Fruit fly (Drosophila melanogaster): ENCODE results near the gene CG2129.
A peak's percentile ranks its signal among the peaks of the same experiment; 100 is the strongest.

The CG2129 gene

dm6 chrX:8126149-8126548, 19.5 kb upstream of the CG2129 start:
- peak; percentile 9 for TF ChIP-seq sv (GFP tag; optimal IDR thresholded peaks at IDR 0.05)
- TF ChIP-seq ey (GFP tag; optimal IDR thresholded peaks at IDR 0.05), result no peak

dm6 chrX:8128133-8128532, 17.5 kb upstream of the CG2129 start:
- TF ChIP-seq Mio (GFP tag; optimal IDR thresholded peaks at IDR 0.05) (no peak), Abd-B (GFP tag; optimal IDR thresholded peaks at IDR 0.05) (no peak), HLH106 (tag; optimal IDR thresholded peaks at IDR 0.05) (no peak), brk (GFP tag; optimal IDR thresholded peaks at IDR 0.05) (no peak), sage (GFP tag; optimal IDR thresholded peaks at IDR 0.05) (no peak), CG32264 (GFP tag; optimal IDR thresholded peaks at IDR 0.05) (no peak)

dm6 chrX:8129204-8129997, 16.2 kb upstream of the CG2129 start, which contains the start of gene CG2116:
CG2116 (plus strand) TSS chrX:8129812.
- no peak for TF ChIP-seq CG9705 (GFP tag; optimal IDR thresholded peaks at IDR 0.05)
- TF ChIP-seq OdsH (GFP tag; optimal IDR thresholded peaks at IDR 0.05), result no peak
- no peak for TF ChIP-seq CrebA (GFP tag; optimal IDR thresholded peaks at IDR 0.05; ENCODE audit: borderline replicate concordance)
- no peak for TF ChIP-seq Rel (GFP tag; optimal IDR thresholded peaks at IDR 0.05)
- TF ChIP-seq Rel (tag; optimal IDR thresholded peaks at IDR 0.05), result no peak
- no peak for TF ChIP-seq rgr (GFP tag; optimal IDR thresholded peaks at IDR 0.05)
- peak; percentile 1 for TF ChIP-seq HLH106 (tag; optimal IDR thresholded peaks at IDR 0.05)
- TF ChIP-seq dl (GFP tag; optimal IDR thresholded peaks at IDR 0.05; ENCODE audit: insufficient read depth in 1 of 2, partially characterized antibody in 2 of 2), result no peak
- TF ChIP-seq Sp1 (GFP tag; optimal IDR thresholded peaks at IDR 0.05), result peak; percentile 13
- TF ChIP-seq lola (GFP tag; optimal IDR thresholded peaks at IDR 0.05), result no peak
- TF ChIP-seq h (GFP tag; optimal IDR thresholded peaks at IDR 0.05), result peak; percentile 3
- no peak for TF ChIP-seq Jra (GFP tag; optimal IDR thresholded peaks at IDR 0.05)
- peak; percentile 1 for TF ChIP-seq Myc (optimal IDR thresholded peaks at IDR 0.05)

- TF ChIP-seq foxo (GFP tag; optimal IDR thresholded peaks at IDR 0.05) (peak in 1 of 2 experiments; percentile 81), dsf (GFP tag; optimal IDR thresholded peaks at IDR 0.05; ENCODE audit: borderline replicate concordance) (no peak), Sp1 (GFP tag; optimal IDR thresholded peaks at IDR 0.05) (peak; percentile 54), br (GFP tag; optimal IDR thresholded peaks at IDR 0.05) (peak; percentile 60), psq (GFP tag; optimal IDR thresholded peaks at IDR 0.05) (peak; percentile 67), HLH106 (tag; optimal IDR thresholded peaks at IDR 0.05) (peak; percentile 47), Dif (GFP tag; optimal IDR thresholded peaks at IDR 0.05; ENCODE audit: partially characterized antibody) (no peak), OdsH (GFP tag; optimal IDR thresholded peaks at IDR 0.05) (peak; percentile 75), CG9705 (GFP tag; optimal IDR thresholded peaks at IDR 0.05) (no peak), rgr (GFP tag; optimal IDR thresholded peaks at IDR 0.05) (peak; percentile 77), fru (GFP tag; optimal IDR thresholded peaks at IDR 0.05) (peak; percentile 65), Jra (GFP tag; optimal IDR thresholded peaks at IDR 0.05) (peak; percentile 52), woc (GFP tag; optimal IDR thresholded peaks at IDR 0.05) (no peak), Hnf4 (GFP tag; optimal IDR thresholded peaks at IDR 0.05) (peak; percentile 76), h (GFP tag; optimal IDR thresholded peaks at IDR 0.05) (peak; percentile 79), ey (GFP tag; optimal IDR thresholded peaks at IDR 0.05) (peak; percentile 46), sage (GFP tag; optimal IDR thresholded peaks at IDR 0.05) (peak; percentile 32), Myc (optimal IDR thresholded peaks at IDR 0.05) (peak; percentile 23), GATAd (GFP tag; optimal IDR thresholded peaks at IDR 0.05) (peak; percentile 35)
Measured at dm6 chrX:8131693-8132313, 13.8 kb upstream of the CG2129 start, which contains the start of gene CG10958. CG10958 (plus strand) TSS chrX:8132285.

- TF ChIP-seq pan (optimal IDR thresholded peaks at IDR 0.05), result no peak
- TF ChIP-seq psq (GFP tag; optimal IDR thresholded peaks at IDR 0.05), result no peak
- TF ChIP-seq sv (GFP tag; optimal IDR thresholded peaks at IDR 0.05), result no peak
- TF ChIP-seq brk (GFP tag; optimal IDR thresholded peaks at IDR 0.05), result no peak
- no peak for TF ChIP-seq Mio (GFP tag; optimal IDR thresholded peaks at IDR 0.05)
- TF ChIP-seq usp (GFP tag; optimal IDR thresholded peaks at IDR 0.05), result no peak
- TF ChIP-seq CG9705 (GFP tag; optimal IDR thresholded peaks at IDR 0.05), result no peak
Measured at dm6 chrX:8135420-8135874, 10.2 kb upstream of the CG2129 start, which contains the start of the genes cyr and CG2120. cyr (minus strand) TSS chrX:8135713. CG2120 (plus strand) TSS chrX:8135824.
